Fruit fly (Drosophila melanogaster): ENCODE results near the gene dock.

dm6 chr2L:847189-847987, 21.6 kb downstream of the dock start:
- TF ChIP-seq CG14655 (GFP tag; optimal IDR thresholded peaks at IDR 0.05): peak; percentile 83
- no peak for TF ChIP-seq CG13204 (GFP tag; optimal IDR thresholded peaks at IDR 0.05)

Measured in whole organism, pupa.